Worm (Caenorhabditis elegans) whole organism, L4 larva: Measurements from ENCODE around the gene F28C1.3.

Source experiments
- F10B5.3 ChIP-seq: sonication (generic microtip); optimal IDR thresholded peaks from 2 replicates; lab custom pipeline; 2016; ENCODE audit warnings: mild to moderate bottlenecking, missing genetic modification characterization, missing compliant biosample characterization
- F26F4.8 ChIP-seq: fragments of 200-800 bp; sonication (Bioruptor generic); conservative IDR thresholded peaks from 2 replicates; pipeline ENCODE4 v1.3.6; 2022; ENCODE audit warnings: missing genetic modification characterization, missing compliant biosample characterization
- T26A8.4 ChIP-seq: fragments of 200-800 bp; sonication (Bioruptor generic); IDR thresholded peaks from 2 replicates; pipeline ENCODE4 v1.3.6; 2022; ENCODE audit warnings: missing genetic modification characterization, missing compliant biosample characterization
- Y105C5A.15 ChIP-seq: fragments of 200-800 bp; sonication (Bioruptor generic); IDR thresholded peaks from 2 replicates; pipeline ENCODE4 v1.3.6; 2022; ENCODE audit warnings: missing genetic modification characterization, missing compliant biosample characterization
- Y48G9A.11 ChIP-seq: fragments of 200-800 bp; sonication (Bioruptor generic); IDR thresholded peaks from 2 replicates; pipeline ENCODE4 v1.3.6; 2022; ENCODE audit warnings: missing genetic modification reagents, missing genetic modification characterization, missing compliant biosample characterization
- ZK337.2 ChIP-seq: fragments of 200-800 bp; sonication (Bioruptor generic); IDR thresholded peaks from 2 replicates; pipeline ENCODE4 v1.3.6; 2022; ENCODE audit warnings: missing genetic modification reagents, missing genetic modification characterization, missing compliant biosample characterization
- aha-1 ChIP-seq: fragments of 150-350 bp; peaks from one replicate; lab custom pipeline; 2014; ENCODE audit warnings: missing biosample characterization, missing genetic modification characterization
- aly-2 ChIP-seq: sonication (generic microtip); optimal IDR thresholded peaks from 2 replicates; lab custom pipeline; 2018; ENCODE audit warnings: missing biosample characterization, missing genetic modification characterization
- arid-1 ChIP-seq: fragments of 200-800 bp; sonication (Bioruptor generic); conservative IDR thresholded peaks from 2 replicates; pipeline ENCODE4 v1.3.6; 2022; ENCODE audit warnings: missing genetic modification reagents, missing genetic modification characterization, missing compliant biosample characterization
- ceh-20 ChIP-seq: fragments of 200-800 bp; sonication (Bioruptor generic); IDR thresholded peaks from 2 replicates; pipeline ENCODE4 v1.3.6; 2022; ENCODE audit warnings: missing genetic modification reagents, missing genetic modification characterization, missing compliant biosample characterization
- ceh-28 ChIP-seq: fragments of 150-350 bp; optimal IDR thresholded peaks from 2 replicates; lab custom pipeline; 2014; ENCODE audit warnings: missing biosample characterization, missing genetic modification reagents, missing genetic modification characterization
- cey-2 ChIP-seq: sonication (generic microtip); optimal IDR thresholded peaks from 3 replicates; lab custom pipeline; 2017; ENCODE audit warnings: missing genetic modification characterization, mild to moderate bottlenecking, missing compliant biosample characterization, antibody characterized with exemption, borderline replicate concordance; ENCODE audit not compliant: insufficient read depth
- daf-12 ChIP-seq: fragments of 150-350 bp; optimal IDR thresholded peaks from 2 replicates; lab custom pipeline; 2014; ENCODE audit warnings: missing biosample characterization, missing genetic modification reagents, missing genetic modification characterization
- dmd-8 ChIP-seq: fragments of 200-800 bp; sonication (Bioruptor generic); IDR thresholded peaks from 2 replicates; pipeline ENCODE4 v1.3.6; 2022; ENCODE audit warnings: missing genetic modification characterization, missing compliant biosample characterization
- duxl-1 ChIP-seq: sonication (generic microtip); optimal IDR thresholded peaks from 2 replicates; lab custom pipeline; 2016; ENCODE audit warnings: mild to moderate bottlenecking, missing genetic modification characterization, moderate library complexity, missing compliant biosample characterization; ENCODE audit not compliant: poor library complexity
- egl-43 ChIP-seq: fragments of 200-800 bp; sonication (Bioruptor generic); IDR thresholded peaks from 2 replicates; pipeline ENCODE4 v1.3.6; 2022; ENCODE audit warnings: missing genetic modification reagents, missing genetic modification characterization, missing compliant biosample characterization
- hif-1 ChIP-seq, 2 experiments: sonication (generic microtip); optimal IDR thresholded peaks; 2 replicates each; lab custom pipeline; 2016 to 2017; ENCODE audit warnings: missing compliant biosample characterization in 2 of 2, missing genetic modification characterization in 2 of 2, missing genetic modification reagents in 2 of 2, missing genotype in 2 of 2, mild to moderate bottlenecking in 1 of 2
- hlh-30 ChIP-seq: sonication (generic microtip); optimal IDR thresholded peaks from 2 replicates; lab custom pipeline; 2017; ENCODE audit warnings: antibody characterized with exemption, mild to moderate bottlenecking, missing genetic modification characterization, missing compliant biosample characterization; ENCODE audit not compliant: insufficient read depth
- jun-1 ChIP-seq: fragments of 150-350 bp; optimal IDR thresholded peaks from 2 replicates; lab custom pipeline; 2014; ENCODE audit warnings: missing biosample characterization, missing genetic modification reagents, missing genetic modification characterization
- lin-1 ChIP-seq: fragments of 200-800 bp; sonication (Bioruptor generic); IDR thresholded peaks from 2 replicates; pipeline ENCODE4 v1.3.6; 2022; ENCODE audit warnings: missing genetic modification reagents, missing genetic modification characterization, missing compliant biosample characterization
- lin-29 ChIP-seq: fragments of 200-800 bp; sonication (Bioruptor generic); IDR thresholded peaks from 2 replicates; pipeline ENCODE4 v1.3.6; 2022; ENCODE audit warnings: missing genetic modification reagents, missing genetic modification characterization, missing compliant biosample characterization
- madf-9 ChIP-seq: fragments of 200-800 bp; sonication (Bioruptor generic); conservative IDR thresholded peaks from 2 replicates; pipeline ENCODE4 v1.3.6; 2022; ENCODE audit warnings: missing genetic modification reagents, missing genetic modification characterization, missing compliant biosample characterization
- mdl-1 ChIP-seq, 2 experiments: fragments of 150-350 bp in 1 of 2; sonication (generic microtip) in 1 of 2; optimal IDR thresholded peaks; 2 replicates each; lab custom pipeline; 2014 to 2017; ENCODE audit warnings: missing biosample characterization in 2 of 2, missing genetic modification characterization in 2 of 2
- mdt-29 ChIP-seq: fragments of 200-800 bp; sonication (Bioruptor generic); IDR thresholded peaks from 2 replicates; pipeline ENCODE4 v1.3.6; 2022; ENCODE audit warnings: missing genetic modification reagents, missing genetic modification characterization, missing compliant biosample characterization
- mxl-2 ChIP-seq: fragments of 200-800 bp; sonication (Bioruptor generic); conservative IDR thresholded peaks from 2 replicates; pipeline ENCODE4 v1.3.6; 2022; ENCODE audit warnings: missing genetic modification reagents, missing genetic modification characterization, missing compliant biosample characterization
- nhr-10 ChIP-seq: fragments of 150-350 bp; optimal IDR thresholded peaks from 2 replicates; lab custom pipeline; 2014; ENCODE audit warnings: missing biosample characterization, missing genetic modification characterization
- nhr-11 ChIP-seq: fragments of 150-350 bp; optimal IDR thresholded peaks from 2 replicates; lab custom pipeline; 2014; ENCODE audit warnings: missing biosample characterization, missing genetic modification characterization
- nhr-28 ChIP-seq: fragments of 150-350 bp; optimal IDR thresholded peaks from 2 replicates; lab custom pipeline; 2014; ENCODE audit warnings: missing biosample characterization, missing genetic modification characterization
- nhr-6 ChIP-seq: fragments of 150-350 bp; optimal IDR thresholded peaks from 2 replicates; lab custom pipeline; 2014; ENCODE audit warnings: missing biosample characterization, missing genetic modification characterization
- nhr-77 ChIP-seq: fragments of 150-350 bp; optimal IDR thresholded peaks from 2 replicates; lab custom pipeline; 2014; ENCODE audit warnings: missing biosample characterization, missing genetic modification characterization
- pha-4 ChIP-seq, 2 experiments: fragments of 150-350 bp in 1 of 2; fragments of 200-800 bp in 1 of 2; sonication (Bioruptor generic) in 1 of 2; IDR thresholded peaks in 1 of 2; optimal IDR thresholded peaks in 1 of 2; 2 replicates each; pipeline versions ENCODE4 v1.3.6 to Lab custom; 2014 to 2022; ENCODE audit warnings: missing genetic modification characterization in 2 of 2, missing genetic modification reagents in 2 of 2, missing biosample characterization in 1 of 2, missing compliant biosample characterization in 1 of 2
- rbr-2 ChIP-seq: sonication (generic microtip); optimal IDR thresholded peaks from 2 replicates; lab custom pipeline; 2016; ENCODE audit warnings: missing genotype, missing genetic modification characterization, missing compliant biosample characterization
- sdz-12 ChIP-seq: fragments of 200-800 bp; sonication (Bioruptor generic); optimal IDR thresholded peaks from 2 replicates; lab custom pipeline; 2018; ENCODE audit warnings: mild to moderate bottlenecking, missing genetic modification characterization, missing compliant biosample characterization
- snpc-4 ChIP-seq: fragments of 150-350 bp; optimal IDR thresholded peaks from 2 replicates; lab custom pipeline; 2014; ENCODE audit warnings: missing biosample characterization, missing genetic modification characterization
- tag-97 ChIP-seq: fragments of 200-800 bp; sonication (Bioruptor generic); IDR thresholded peaks from 2 replicates; pipeline ENCODE4 v1.3.6; 2022; ENCODE audit warnings: missing genetic modification characterization, missing compliant biosample characterization
- unc-130 ChIP-seq: sonication (generic microtip); optimal IDR thresholded peaks from 2 replicates; lab custom pipeline; 2016; ENCODE audit warnings: missing genetic modification reagents, missing genetic modification characterization, missing compliant biosample characterization
- vab-7 ChIP-seq: fragments of 200-800 bp; sonication (Bioruptor generic); IDR thresholded peaks from 2 replicates; pipeline ENCODE4 v1.3.6; 2022; ENCODE audit warnings: missing genetic modification reagents, missing genetic modification characterization, missing compliant biosample characterization
- zfp-3 ChIP-seq: fragments of 200-800 bp; sonication (Bioruptor generic); conservative IDR thresholded peaks from 2 replicates; pipeline ENCODE4 v1.3.6; 2022; ENCODE audit warnings: missing genetic modification reagents, missing genetic modification characterization, missing compliant biosample characterization
- zip-2 ChIP-seq: fragments of 150-350 bp; optimal IDR thresholded peaks from 2 replicates; lab custom pipeline; 2014; ENCODE audit warnings: missing biosample characterization, missing genetic modification characterization
- ztf-11 ChIP-seq: fragments of 150-350 bp; optimal IDR thresholded peaks from 2 replicates; lab custom pipeline; 2014; ENCODE audit warnings: missing biosample characterization, missing genetic modification characterization

F28C1.3 gene

ce11 chrV:12468363-12468762 is at the start of gene F28C1.3:
Gene F28C1.3, plus strand, starts transcription at chrV:12468663.
- TF ChIP-seq nhr-10 (no peak), Y105C5A.15 (GFP tag; lab: Robert Waterston, UW) (no peak), snpc-4 (no peak), nhr-28 (tag; lab: Kevin White, UChicago) (no peak), cey-2 (tag; lab: Kevin White, UChicago) (no peak), rbr-2 (tag; lab: Kevin White, UChicago) (no peak), mdl-1 (tag; optimal IDR thresholded peaks at IDR 0.05; lab: Kevin White, UChicago) (no peak), T26A8.4 (GFP tag; lab: Robert Waterston, UW) (no peak), nhr-77 (tag; lab: Kevin White, UChicago) (no peak), madf-9 (GFP tag; lab: Robert Waterston, UW) (no peak), nhr-11 (no peak), unc-130 (GFP tag; lab: Kevin White, UChicago) (no peak), lin-29 (GFP tag; lab: Robert Waterston, UW) (no peak), vab-7 (GFP tag; lab: Robert Waterston, UW) (no peak), arid-1 (GFP tag; lab: Robert Waterston, UW) (no peak), egl-43 (no peak), mdt-29 (no peak), duxl-1 (no peak), F26F4.8 (GFP tag; lab: Robert Waterston, UW) (no peak), ztf-11 (tag; lab: Kevin White, UChicago) (no peak)
- TF ChIP-seq, all 104 proteins: peak for 0

DNA sequence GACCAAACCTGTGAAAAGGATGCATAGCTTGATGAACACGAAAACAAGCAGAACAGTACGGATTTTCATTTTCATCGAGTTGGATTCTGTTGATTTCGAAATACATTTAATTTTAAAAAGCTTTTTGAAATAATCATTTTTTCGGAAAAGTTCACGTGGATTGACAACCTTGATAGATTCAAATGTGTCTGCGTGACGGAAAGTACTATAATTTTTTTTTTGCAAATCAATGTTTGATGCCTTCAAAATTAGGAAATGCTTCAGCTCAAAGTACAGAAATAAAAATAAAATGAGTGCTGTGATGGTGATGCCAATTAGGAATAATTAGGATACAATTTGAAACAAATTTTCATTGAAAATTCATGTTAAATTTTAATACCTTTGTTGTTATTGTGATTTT is 47.6 kb upstream of the F28C1.3 start, which contains the start of gene C54D10.4:
Gene C54D10.4, minus strand, starts transcription at position 101 of the 400 bp plus-strand sequence.
- TF ChIP-seq tag-97 (no peak), egl-43 (no peak), jun-1 (no peak), lin-1 (GFP tag; lab: Robert Waterston, UW) (no peak), mdl-1 (tag; optimal IDR thresholded peaks at IDR 0.05; lab: Kevin White, UChicago) (no peak), aly-2 (tag; lab: Kevin White, UChicago) (no peak), zfp-3 (GFP tag; lab: Robert Waterston, UW) (no peak), hlh-30 (no peak), mxl-2 (GFP tag; lab: Robert Waterston, UW) (no peak), F26F4.8 (GFP tag; lab: Robert Waterston, UW) (no peak), hif-1 (tag; optimal IDR thresholded peaks at IDR 0.05; lab: Kevin White, UChicago) (no peak)

DNA sequence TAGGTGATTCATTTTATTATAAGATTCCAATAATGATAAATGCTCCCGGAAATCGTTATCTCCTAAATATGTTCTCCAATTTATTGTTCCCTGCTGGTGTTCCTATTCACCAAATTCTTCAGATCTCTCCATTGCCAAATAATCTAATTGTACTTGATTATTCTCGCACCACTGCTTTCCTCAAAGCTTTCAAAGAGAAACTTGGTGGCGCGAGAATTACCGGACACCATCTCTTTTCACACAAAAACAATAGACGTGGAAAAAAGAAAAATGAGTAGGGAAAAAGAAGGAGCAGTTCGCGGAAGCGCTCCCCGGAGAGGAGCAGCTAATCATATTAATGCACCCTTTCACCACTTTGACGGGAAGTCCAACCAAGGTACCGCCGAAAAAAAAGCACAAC is 47.1 kb upstream of the F28C1.3 start:
- TF ChIP-seq madf-9 (GFP tag; lab: Robert Waterston, UW) = no peak
- no peak for TF ChIP-seq ZK337.2 (GFP tag; lab: Robert Waterston, UW)
- no peak for TF ChIP-seq ceh-28 (tag; lab: Kevin White, UChicago)
- TF ChIP-seq dmd-8 = no peak
- no peak for TF ChIP-seq F10B5.3 (tag; lab: Kevin White, UChicago)
- TF ChIP-seq aha-1 = peak; percentile 61

DNA sequence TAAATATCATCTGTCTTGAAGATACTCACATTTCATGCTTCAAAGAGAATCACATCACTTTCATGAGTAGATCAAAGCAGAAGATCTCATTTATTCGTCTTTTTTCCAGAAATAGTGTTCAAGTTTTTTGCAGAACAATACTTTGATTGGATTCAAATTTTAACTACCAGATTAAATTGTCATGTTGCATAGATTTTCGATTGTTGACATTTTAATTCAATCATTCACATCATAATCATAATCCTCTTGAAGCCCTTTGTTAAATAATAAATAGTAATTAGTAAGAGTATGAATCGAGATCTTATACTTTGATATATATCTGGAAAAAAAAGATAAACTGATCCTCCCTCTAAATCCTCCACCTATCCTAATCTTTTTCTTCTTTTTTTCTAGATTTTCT is 40.6 kb upstream of the F28C1.3 start:
- TF ChIP-seq Y48G9A.11 (GFP tag; lab: Robert Waterston, UW) = no peak
- no peak for TF ChIP-seq sdz-12 (GFP tag; lab: Kevin White, UChicago)
- no peak for TF ChIP-seq zip-2 (tag; lab: Kevin White, UChicago)
- no peak for TF ChIP-seq arid-1 (GFP tag; lab: Robert Waterston, UW)
- TF ChIP-seq nhr-6 (tag; lab: Kevin White, UChicago) = no peak
- TF ChIP-seq pha-4 (GFP tag; IDR thresholded peaks at IDR 0.05; lab: Robert Waterston, UW) = no peak
- TF ChIP-seq pha-4 (tag; optimal IDR thresholded peaks at IDR 0.05; lab: Kevin White, UChicago) = no peak
- TF ChIP-seq ceh-20 (GFP tag; lab: Robert Waterston, UW) = no peak
- no peak for TF ChIP-seq daf-12
